Worm (Caenorhabditis elegans) whole organism, midembryonic: Measurements from ENCODE around the gene K10H10.9.

Experiments used
- T22C8.4 ChIP-seq: fragments of 200-800 bp; sonication (Bioruptor generic); IDR thresholded peaks from 2 replicates; pipeline ENCODE4 v1.3.6; 2022; ENCODE audit warnings: missing genetic modification characterization, missing compliant biosample characterization
- flt-1 ChIP-seq: fragments of 200-800 bp; sonication (Bioruptor generic); IDR thresholded peaks from 2 replicates; pipeline ENCODE4 v1.3.6; 2022; ENCODE audit warnings: missing genetic modification characterization, missing compliant biosample characterization
- ref-1 ChIP-seq: fragments of 200-800 bp; sonication (Bioruptor generic); conservative IDR thresholded peaks from 2 replicates; pipeline ENCODE4 v1.3.6; 2022; ENCODE audit warnings: missing genetic modification reagents, missing genetic modification characterization, missing compliant biosample characterization
- tab-1 ChIP-seq: fragments of 200-800 bp; sonication (Bioruptor generic); IDR thresholded peaks from 2 replicates; pipeline ENCODE4 v1.3.6; 2022; ENCODE audit warnings: missing genetic modification characterization, missing compliant biosample characterization

ce11 chrII:14534000-14534399 lies 19.1 kb upstream of the K10H10.9 start, which contains the start of gene C04H5.1:
- TF ChIP-seq T22C8.4 (GFP tag; lab: Robert Waterston, UW): no peak
- no peak for TF ChIP-seq ref-1 (GFP tag; lab: Robert Waterston, UW)
- TF ChIP-seq flt-1 (GFP tag; lab: Robert Waterston, UW): no peak
- TF ChIP-seq tab-1 (GFP tag; lab: Robert Waterston, UW): no peak
